Fruit fly (Drosophila melanogaster) whole organism, prepupa: ENCODE results near the gene Lk.

ENCODE experiments used
- Blimp-1 ChIP-seq: fragments of 200-800 bp; sonication (Bioruptor generic); optimal IDR thresholded peaks from 3 replicates; lab custom pipeline; 2017; ENCODE audit warnings: missing biosample characterization, missing genetic modification characterization, mild to moderate bottlenecking, moderate library complexity, missing genetic modification reagents
- CG10631 ChIP-seq: fragments of 200-800 bp; sonication (Bioruptor generic); optimal IDR thresholded peaks from 2 replicates; lab custom pipeline; 2016; ENCODE audit warnings: missing biosample characterization, missing genetic modification characterization
- CG10669 ChIP-seq: fragments of 200-800 bp; sonication (Bioruptor generic); optimal IDR thresholded peaks from 3 replicates; lab custom pipeline; 2018; ENCODE audit warnings: missing biosample characterization, mild to moderate bottlenecking, missing genetic modification characterization, moderate library complexity
- CG11294 ChIP-seq: fragments of 200-800 bp; sonication (Bioruptor generic); IDR thresholded peaks from 2 replicates; pipeline ENCODE4 v1.3.6; 2022; ENCODE audit warnings: missing biosample characterization, missing genetic modification characterization
- CG11762 ChIP-seq: fragments of 200-800 bp; sonication (Bioruptor generic); optimal IDR thresholded peaks from 3 replicates; lab custom pipeline; 2016; ENCODE audit warnings: missing biosample characterization, missing genetic modification characterization; ENCODE audit not compliant: insufficient read depth
- CG11902 ChIP-seq: fragments of 200-800 bp; sonication (Bioruptor generic); optimal IDR thresholded peaks from 3 replicates; lab custom pipeline; 2016; ENCODE audit warnings: missing biosample characterization, missing genetic modification characterization
- CG1621 ChIP-seq: fragments of 200-800 bp; sonication (Bioruptor generic); optimal IDR thresholded peaks from 3 replicates; lab custom pipeline; 2018; ENCODE audit warnings: missing biosample characterization, mild to moderate bottlenecking, missing genetic modification characterization
- CG3032 ChIP-seq: fragments of 200-800 bp; optimal IDR thresholded peaks from 2 replicates; lab custom pipeline; 2019; ENCODE audit warnings: missing biosample characterization, mild to moderate bottlenecking, missing genetic modification characterization, moderate library complexity
- CG31627 ChIP-seq: fragments of 200-800 bp; sonication (Bioruptor generic); optimal IDR thresholded peaks from 3 replicates; lab custom pipeline; 2016; ENCODE audit warnings: missing biosample characterization, missing genetic modification characterization
- CG32006 ChIP-seq: fragments of 200-800 bp; sonication (Bioruptor generic); optimal IDR thresholded peaks from 3 replicates; lab custom pipeline; 2017; ENCODE audit warnings: missing biosample characterization, mild to moderate bottlenecking, missing genetic modification characterization
- CG34406 ChIP-seq: fragments of 200-800 bp; sonication (Bioruptor generic); optimal IDR thresholded peaks from 3 replicates; lab custom pipeline; 2016; ENCODE audit warnings: missing biosample characterization, missing genetic modification characterization
- CG3919 ChIP-seq: fragments of 200-800 bp; sonication (Bioruptor generic); optimal IDR thresholded peaks from 3 replicates; lab custom pipeline; 2016; ENCODE audit warnings: missing biosample characterization, missing genetic modification characterization
- CG4318 ChIP-seq: fragments of 200-800 bp; sonication (Bioruptor generic); optimal IDR thresholded peaks from 3 replicates; lab custom pipeline; 2017; ENCODE audit warnings: missing biosample characterization, mild to moderate bottlenecking, missing genetic modification characterization
- CG6163 ChIP-seq: fragments of 200-800 bp; sonication (Bioruptor generic); IDR thresholded peaks from 3 replicates; pipeline ENCODE4 v1.3.6; 2022; ENCODE audit warnings: missing biosample characterization, missing genetic modification characterization
- CG6276 ChIP-seq: fragments of 200-800 bp; sonication (Bioruptor generic); optimal IDR thresholded peaks from 2 replicates; lab custom pipeline; 2017; ENCODE audit warnings: missing biosample characterization, mild to moderate bottlenecking, missing genetic modification characterization
- CG6792 ChIP-seq: fragments of 200-800 bp; sonication (Bioruptor generic); optimal IDR thresholded peaks from 3 replicates; lab custom pipeline; 2016; ENCODE audit warnings: missing biosample characterization, missing genetic modification characterization
- CG6808 ChIP-seq: fragments of 200-800 bp; sonication (Bioruptor generic); optimal IDR thresholded peaks from 3 replicates; lab custom pipeline; 2017; ENCODE audit warnings: missing biosample characterization, missing genetic modification characterization, mild to moderate bottlenecking, moderate library complexity, missing genetic modification reagents
- CG6854 ChIP-seq: fragments of 200-800 bp; sonication (Bioruptor generic); optimal IDR thresholded peaks from 2 replicates; lab custom pipeline; 2017; ENCODE audit warnings: missing biosample characterization, mild to moderate bottlenecking, missing genetic modification characterization
- CG7368 ChIP-seq: fragments of 200-800 bp; sonication (Bioruptor generic); optimal IDR thresholded peaks from 3 replicates; lab custom pipeline; 2016; ENCODE audit warnings: missing biosample characterization, missing genetic modification characterization
- CG8119 ChIP-seq: fragments of 200-800 bp; sonication (Bioruptor generic); IDR thresholded peaks from 3 replicates; pipeline ENCODE4 v1.3.6; 2022; ENCODE audit warnings: missing biosample characterization, missing genetic modification characterization
- CG8319 ChIP-seq: fragments of 200-800 bp; sonication (Bioruptor generic); optimal IDR thresholded peaks from 3 replicates; lab custom pipeline; 2016; ENCODE audit warnings: missing biosample characterization, missing genetic modification characterization
- CG8632 ChIP-seq: fragments of 200-800 bp; sonication (Bioruptor generic); optimal IDR thresholded peaks from 3 replicates; lab custom pipeline; 2016; ENCODE audit warnings: missing biosample characterization, missing genetic modification characterization
- CG9139 ChIP-seq: fragments of 200-800 bp; sonication (Bioruptor generic); optimal IDR thresholded peaks from 3 replicates; lab custom pipeline; 2017; ENCODE audit warnings: missing biosample characterization, mild to moderate bottlenecking, missing genetic modification characterization
- Eip75B ChIP-seq: fragments of 200-800 bp; sonication (Bioruptor generic); optimal IDR thresholded peaks from 3 replicates; lab custom pipeline; 2016; ENCODE audit warnings: missing biosample characterization, missing genetic modification characterization
- Eip78C ChIP-seq: fragments of 200-800 bp; sonication (Bioruptor generic); peaks from one replicate; lab custom pipeline; 2016; ENCODE audit warnings: missing biosample characterization, missing genetic modification characterization
- Eip93F ChIP-seq: fragments of 200-800 bp; sonication (Bioruptor generic); optimal IDR thresholded peaks from 2 replicates; lab custom pipeline; 2016; ENCODE audit warnings: missing biosample characterization, mild to moderate bottlenecking, missing genetic modification characterization
- Ets21C ChIP-seq: fragments of 200-800 bp; sonication (Bioruptor generic); optimal IDR thresholded peaks from 3 replicates; lab custom pipeline; 2016; ENCODE audit warnings: missing biosample characterization, missing genetic modification characterization
- Gug ChIP-seq: fragments of 200-800 bp; sonication (Bioruptor generic); IDR thresholded peaks from 2 replicates; pipeline ENCODE4 v1.3.6; 2022; ENCODE audit warnings: missing biosample characterization, missing genetic modification characterization
- Hr38 ChIP-seq: sonication (Bioruptor generic); optimal IDR thresholded peaks from 2 replicates; lab custom pipeline; 2016; ENCODE audit warnings: missing biosample characterization, missing genetic modification characterization
- Hr39 ChIP-seq: fragments of 200-800 bp; sonication (Bioruptor generic); optimal IDR thresholded peaks from 2 replicates; lab custom pipeline; 2016; ENCODE audit warnings: missing biosample characterization, missing genetic modification characterization
- Hr4 ChIP-seq: fragments of 200-800 bp; sonication (Bioruptor generic); optimal IDR thresholded peaks from 3 replicates; lab custom pipeline; 2016; ENCODE audit warnings: missing biosample characterization, missing genetic modification characterization
- Lpt ChIP-seq: fragments of 200-800 bp; sonication (Bioruptor generic); optimal IDR thresholded peaks from 3 replicates; lab custom pipeline; 2016; ENCODE audit warnings: missing biosample characterization, missing genetic modification characterization
- Met ChIP-seq: fragments of 200-800 bp; sonication (Bioruptor generic); optimal IDR thresholded peaks from 3 replicates; lab custom pipeline; 2016; ENCODE audit warnings: missing biosample characterization, missing genetic modification characterization
- OdsH ChIP-seq: fragments of 200-800 bp; sonication (Bioruptor generic); optimal IDR thresholded peaks from 3 replicates; lab custom pipeline; 2016; ENCODE audit warnings: missing biosample characterization, missing genetic modification characterization
- Smox ChIP-seq: fragments of 200-800 bp; sonication (Bioruptor generic); optimal IDR thresholded peaks from 3 replicates; lab custom pipeline; 2016; ENCODE audit warnings: missing biosample characterization, missing genetic modification characterization
- Sox102F ChIP-seq: fragments of 200-800 bp; sonication (Bioruptor generic); optimal IDR thresholded peaks from 2 replicates; lab custom pipeline; 2016; ENCODE audit warnings: missing biosample characterization, mild to moderate bottlenecking, missing genetic modification characterization
- achi ChIP-seq: fragments of 200-800 bp; sonication (Bioruptor generic); optimal IDR thresholded peaks from 3 replicates; lab custom pipeline; 2016; ENCODE audit warnings: missing biosample characterization, missing genetic modification characterization
- acj6 ChIP-seq: fragments of 200-800 bp; sonication (Bioruptor generic); optimal IDR thresholded peaks from 3 replicates; lab custom pipeline; 2016; ENCODE audit warnings: missing biosample characterization, missing genetic modification characterization
- dac ChIP-seq: fragments of 200-800 bp; sonication (Bioruptor generic); optimal IDR thresholded peaks from 2 replicates; lab custom pipeline; 2017; ENCODE audit warnings: missing biosample characterization, mild to moderate bottlenecking, missing genetic modification characterization
- dsx ChIP-seq: fragments of 200-800 bp; optimal IDR thresholded peaks from 3 replicates; lab custom pipeline; 2019; ENCODE audit warnings: missing biosample characterization, mild to moderate bottlenecking, missing genetic modification characterization, moderate library complexity; ENCODE audit not compliant: poor library complexity, severe bottlenecking
- eg ChIP-seq: fragments of 200-800 bp; sonication (Bioruptor generic); IDR thresholded peaks from 3 replicates; pipeline ENCODE4 v1.3.6; 2022; ENCODE audit warnings: missing biosample characterization, missing genetic modification characterization
- esn ChIP-seq: fragments of 200-800 bp; sonication (Bioruptor generic); optimal IDR thresholded peaks from 2 replicates; lab custom pipeline; 2016; ENCODE audit warnings: missing biosample characterization, mild to moderate bottlenecking, missing genetic modification characterization, moderate library complexity
- fd59A ChIP-seq: fragments of 200-800 bp; sonication (Bioruptor generic); optimal IDR thresholded peaks from 2 replicates; lab custom pipeline; 2017; ENCODE audit warnings: missing biosample characterization, mild to moderate bottlenecking, missing genetic modification characterization, missing genetic modification reagents
- fd85E ChIP-seq: fragments of 200-800 bp; sonication (Bioruptor generic); optimal IDR thresholded peaks from 3 replicates; lab custom pipeline; 2016; ENCODE audit warnings: missing biosample characterization, missing genetic modification characterization
- fkh ChIP-seq: fragments of 200-800 bp; sonication (Bioruptor generic); optimal IDR thresholded peaks from 3 replicates; lab custom pipeline; 2017; ENCODE audit warnings: missing biosample characterization, mild to moderate bottlenecking, missing genetic modification characterization, moderate library complexity
- net ChIP-seq: fragments of 200-800 bp; sonication (Bioruptor generic); optimal IDR thresholded peaks from 3 replicates; lab custom pipeline; 2016; ENCODE audit warnings: missing biosample characterization, missing genetic modification characterization
- pdm3 ChIP-seq: fragments of 200-800 bp; sonication (Bioruptor generic); optimal IDR thresholded peaks from 3 replicates; lab custom pipeline; 2016; ENCODE audit warnings: missing biosample characterization, missing genetic modification characterization
- salr ChIP-seq, 2 experiments: fragments of 200-800 bp; sonication (Bioruptor generic); optimal IDR thresholded peaks; 3 replicates each; lab custom pipeline; 2016 to 2018; ENCODE audit warnings: missing biosample characterization in 2 of 2, missing genetic modification characterization in 2 of 2, mild to moderate bottlenecking in 1 of 2
- spab ChIP-seq: fragments of 200-800 bp; sonication (Bioruptor generic); optimal IDR thresholded peaks from 2 replicates; lab custom pipeline; 2017; ENCODE audit warnings: missing biosample characterization, mild to moderate bottlenecking, missing genetic modification characterization, missing genetic modification reagents
- ss ChIP-seq, 2 experiments: fragments of 200-800 bp; sonication (Bioruptor generic); optimal IDR thresholded peaks; 2 replicates in 1 of 2; 3 replicates in 1 of 2; lab custom pipeline; 2017 to 2018; ENCODE audit warnings: mild to moderate bottlenecking in 2 of 2, missing biosample characterization in 2 of 2, missing genetic modification characterization in 2 of 2, moderate library complexity in 1 of 2
- topi ChIP-seq: fragments of 200-800 bp; sonication (Bioruptor generic); optimal IDR thresholded peaks from 3 replicates; lab custom pipeline; 2016; ENCODE audit warnings: missing biosample characterization, missing genetic modification characterization
- vri ChIP-seq: fragments of 200-800 bp; sonication (Bioruptor generic); optimal IDR thresholded peaks from 3 replicates; lab custom pipeline; 2016; ENCODE audit warnings: missing biosample characterization, mild to moderate bottlenecking, missing genetic modification characterization

Lk gene

DNA sequence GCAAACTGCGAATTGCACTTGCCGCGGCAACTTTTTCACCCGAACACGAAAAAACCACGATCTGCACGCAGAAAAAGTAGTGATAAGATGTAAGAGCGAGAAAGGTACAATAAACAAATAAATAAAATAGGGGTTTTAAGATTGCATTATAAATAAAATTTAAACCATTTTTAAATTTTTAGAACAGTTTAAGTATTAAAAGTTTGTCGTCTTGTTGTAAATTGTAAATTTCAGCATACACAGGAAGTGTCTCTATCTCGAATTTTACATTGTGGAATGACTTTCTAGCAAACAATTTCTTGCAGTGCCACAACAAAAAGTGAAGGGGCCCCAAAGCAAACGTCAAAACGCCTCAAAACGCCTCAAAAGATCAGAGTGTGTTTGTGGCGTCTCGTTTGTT lies 25.9 kb downstream of the Lk start:
- TF ChIP-seq CG6808 (GFP tag; lab: Kevin White, UChicago) (peak; percentile 59), topi (GFP tag; lab: Kevin White, UChicago) (peak; percentile 49), CG10631 (peak; percentile 63), CG3919 (GFP tag; lab: Kevin White, UChicago) (peak; percentile 70), Eip75B (GFP tag; lab: Kevin White, UChicago) (peak; percentile 59), pdm3 (peak; percentile 76), Gug (GFP tag; lab: Robert Waterston, UW) (peak; percentile 71), fd85E (no peak), CG9139 (GFP tag; lab: Kevin White, UChicago) (no peak), CG8632 (GFP tag; lab: Kevin White, UChicago) (peak; percentile 44), CG6163 (GFP tag; lab: Robert Waterston, UW) (peak; percentile 70; the same call in 2 of the 3 replicates), CG31627 (GFP tag; lab: Kevin White, UChicago) (no peak), net (GFP tag; lab: Kevin White, UChicago) (peak; percentile 64), Blimp-1 (GFP tag; lab: Kevin White, UChicago) (no peak), fkh (no peak), ss (GFP tag; optimal IDR thresholded peaks at IDR 0.05; lab: Kevin White, UChicago) (peak; percentile 32 to 35), Hr38 (GFP tag; lab: Kevin White, UChicago) (no peak), OdsH (GFP tag; lab: Kevin White, UChicago) (peak; percentile 72), CG8119 (GFP tag; lab: Robert Waterston, UW) (peak; percentile 89), fd59A (GFP tag; lab: Kevin White, UChicago) (peak; percentile 20), acj6 (peak; percentile 55), dac (GFP tag; lab: Kevin White, UChicago) (peak; percentile 62), eg (GFP tag; lab: Robert Waterston, UW) (peak; percentile 77), CG8319 (GFP tag; lab: Kevin White, UChicago) (peak; percentile 23), Sox102F (GFP tag; lab: Kevin White, UChicago) (peak; percentile 32), CG32006 (peak; percentile 88), Eip93F (no peak), CG6792 (GFP tag; lab: Kevin White, UChicago) (peak; percentile 51), CG6276 (GFP tag; lab: Kevin White, UChicago) (peak; percentile 80), CG3032 (peak; percentile 62), Eip78C (GFP tag; lab: Kevin White, UChicago) (peak; percentile 94), CG11294 (GFP tag; lab: Robert Waterston, UW) (0 out of 2 replicates have a peak, but pooled peaks have one; percentile 48), salr (GFP tag; optimal IDR thresholded peaks at IDR 0.05; lab: Kevin White, UChicago) (peak in 1 of 2 experiments; percentile 76), Smox (peak; percentile 11), CG6854 (no peak), CG7368 (peak; percentile 32), Hr39 (peak; percentile 8), achi (peak; percentile 73), Lpt (peak; percentile 64), spab (GFP tag; lab: Kevin White, UChicago) (peak; percentile 47), CG4318 (GFP tag; lab: Kevin White, UChicago) (peak; percentile 75), Ets21C (GFP tag; lab: Kevin White, UChicago) (no peak), CG10669 (GFP tag; lab: Kevin White, UChicago) (peak; percentile 22), CG1621 (tag; lab: Kevin White, UChicago) (no peak), dsx (GFP tag; lab: Kevin White, UChicago) (peak; percentile 56), CG11902 (no peak), CG11762 (GFP tag; lab: Kevin White, UChicago) (peak; percentile 47), vri (GFP tag; lab: Kevin White, UChicago) (no peak), Met (GFP tag; lab: Kevin White, UChicago) (peak; percentile 39), CG34406 (GFP tag; lab: Kevin White, UChicago) (peak; percentile 20), Hr4 (GFP tag; lab: Kevin White, UChicago) (peak; percentile 91), esn (peak; percentile 50)
